Worm (Caenorhabditis elegans): ENCODE data around the gene ctf-4.

ctf-4 gene

ce11 chrV:10942161-10942560, 23.2 kb downstream of the ctf-4 start, which contains the start of gene zip-9:
Gene zip-9 (plus strand): TSS chrV:10942461.
- 0 out of 2 replicates have a peak, but pooled peaks have one; percentile 18 for TF ChIP-seq Y75B8A.6 (GFP tag; IDR thresholded peaks at IDR 0.05)
- no peak for TF ChIP-seq fos-1 (tag; optimal IDR thresholded peaks at IDR 0.05)

- TF ChIP-seq mxl-2 (GFP tag; conservative IDR thresholded peaks at IDR 0.05) (no peak), dve-1 (tag; optimal IDR thresholded peaks at IDR 0.05; ENCODE audit: insufficient read depth) (no peak), saeg-2 (GFP tag; IDR thresholded peaks at IDR 0.05) (no peak)
Observed at ce11 chrV:10941150-10941549, 24.2 kb downstream of the ctf-4 start, which contains the start of gene F17C11.26. Gene F17C11.26 (plus strand): TSS chrV:10941450.

- TF ChIP-seq jun-1 (tag; optimal IDR thresholded peaks at IDR 0.05) (no peak), daf-12 (tag; optimal IDR thresholded peaks at IDR 0.05) (no peak), saeg-2 (GFP tag; IDR thresholded peaks at IDR 0.05) (no peak), nhr-11 (tag; optimal IDR thresholded peaks at IDR 0.05) (peak; percentile 31), nhr-111 (GFP tag; optimal IDR thresholded peaks at IDR 0.05) (no peak), ceh-44 (GFP tag; IDR thresholded peaks at IDR 0.05) (no peak), hmg-1.1 (GFP tag; IDR thresholded peaks at IDR 0.05) (peak; percentile 55; the same call in 1 of the 2 replicates), mdt-29 (GFP tag; IDR thresholded peaks at IDR 0.05) (no peak), Y75B8A.6 (GFP tag; IDR thresholded peaks at IDR 0.05) (no peak), madf-5 (GFP tag; IDR thresholded peaks at IDR 0.05) (no peak), daf-16 (GFP tag; optimal IDR thresholded peaks at IDR 0.05) (no peak), daf-16 (tag; optimal IDR thresholded peaks at IDR 0.05) (peak; percentile 93), T20F7.1 (GFP tag; optimal IDR thresholded peaks at IDR 0.05) (peak; percentile 28), dmd-8 (GFP tag; IDR thresholded peaks at IDR 0.05) (no peak), madf-9 (GFP tag; conservative IDR thresholded peaks at IDR 0.05) (no peak), arid-1 (GFP tag; conservative IDR thresholded peaks at IDR 0.05) (0 out of 2 replicates have a peak, but pooled peaks have one; percentile 10), cey-2 (tag; optimal IDR thresholded peaks at IDR 0.05; ENCODE audit: borderline replicate concordance, insufficient read depth) (peak; percentile 51), dmd-6 (GFP tag; IDR thresholded peaks at IDR 0.05) (peak; percentile 85; the same call in 1 of the 2 replicates), spr-1 (tag; optimal IDR thresholded peaks at IDR 0.05) (peak; percentile 71), dmd-9 (GFP tag; IDR thresholded peaks at IDR 0.05) (no peak), aha-1 (tag) (peak; percentile 49), sdz-12 (GFP tag; optimal IDR thresholded peaks at IDR 0.05) (no peak), lim-7 (GFP tag; IDR thresholded peaks at IDR 0.05) (no peak), lin-13 (GFP tag; optimal IDR thresholded peaks at IDR 0.05) (peak; percentile 67), nhr-42 (GFP tag; IDR thresholded peaks at IDR 0.05) (no peak), daf-8 (GFP tag; IDR thresholded peaks at IDR 0.05) (no peak), hlh-11 (tag; optimal IDR thresholded peaks at IDR 0.05) (peak; percentile 95), fos-1 (tag; optimal IDR thresholded peaks at IDR 0.05) (no peak), ama-1 (optimal IDR thresholded peaks at IDR 0.05) (peak; percentile 58), dve-1 (tag; optimal IDR thresholded peaks at IDR 0.05; ENCODE audit: insufficient read depth) (peak; percentile 88), ceh-20 (GFP tag; IDR thresholded peaks at IDR 0.05) (no peak), nhr-41 (GFP tag; IDR thresholded peaks at IDR 0.05) (0 out of 2 replicates have a peak, but pooled peaks have one; percentile 31), ZK546.5 (tag; optimal IDR thresholded peaks at IDR 0.05) (no peak), lin-39 (tag; optimal IDR thresholded peaks at IDR 0.05) (no peak), ztf-11 (tag; optimal IDR thresholded peaks at IDR 0.05) (no peak), unc-39 (tag; optimal IDR thresholded peaks at IDR 0.05) (no peak), tra-1 (GFP tag; IDR thresholded peaks at IDR 0.05) (peak; percentile 33; the same call in 1 of the 2 replicates), rbr-2 (tag; optimal IDR thresholded peaks at IDR 0.05) (peak; percentile 42), zfp-2 (tag; optimal IDR thresholded peaks at IDR 0.05) (no peak), hlh-30 (tag; optimal IDR thresholded peaks at IDR 0.05; ENCODE audit: insufficient read depth) (peak; percentile 58), nhr-237 (tag; optimal IDR thresholded peaks at IDR 0.05) (no peak), nhr-77 (tag; optimal IDR thresholded peaks at IDR 0.05) (peak; percentile 66), F26F4.8 (GFP tag; conservative IDR thresholded peaks at IDR 0.05) (no peak), ceh-62 (tag; optimal IDR thresholded peaks at IDR 0.05) (no peak), set-16 (GFP tag; IDR thresholded peaks at IDR 0.05) (no peak), ZK337.2 (GFP tag; IDR thresholded peaks at IDR 0.05) (no peak)
Observed at ce11 chrV:10940571-10940991, 24.8 kb downstream of the ctf-4 start.

Measured in whole organism, L4 larva.